Fruit fly (Drosophila melanogaster) Kc167 (cell line): ENCODE data around the gene fwd.

ENCODE experiments used
- Myc ChIP-seq: fragments of >200 bp; optimal IDR thresholded peaks from 2 replicates; lab custom pipeline; 2017; ENCODE audit warnings: missing external identifiers
- Sin3A ChIP-seq: fragments of >200 bp; optimal IDR thresholded peaks from 2 replicates; lab custom pipeline; 2018; ENCODE audit warnings: missing external identifiers
- h ChIP-seq: fragments of >200 bp; optimal IDR thresholded peaks from 3 replicates; lab custom pipeline; 2018; ENCODE audit warnings: missing external identifiers
- insv ChIP-seq: fragments of >200 bp; optimal IDR thresholded peaks from 3 replicates; lab custom pipeline; 2018; ENCODE audit warnings: missing external identifiers
- psq ChIP-seq: fragments of >200 bp; optimal IDR thresholded peaks from 2 replicates; lab custom pipeline; 2017; ENCODE audit warnings: missing external identifiers

dm6 chr3L:327833-328232 lies 8.1 kb upstream of the fwd start, which contains the start of the genes Atac3 and Ptpmeg:
- no peak for TF ChIP-seq psq (lab: Kevin White, UChicago)
- no peak for TF ChIP-seq Myc
- no peak for TF ChIP-seq Sin3A
- TF ChIP-seq insv (lab: Kevin White, UChicago), result no peak
- TF ChIP-seq h (lab: Kevin White, UChicago), result no peak
